Worm (Caenorhabditis elegans) whole organism, L2 larva: ENCODE data around the gene puf-8.
A peak's percentile ranks its signal among the peaks of the same experiment; 100 is the strongest.

ENCODE experiments used
- C34F6.9 ChIP-seq: fragments of 150-350 bp; optimal IDR thresholded peaks from 2 replicates; lab custom pipeline; 2014; ENCODE audit warnings: missing biosample characterization, missing genetic modification characterization
- F13H6.1 ChIP-seq: sonication (generic microtip); optimal IDR thresholded peaks from 2 replicates; lab custom pipeline; 2016; ENCODE audit warnings: missing genetic modification characterization, missing compliant biosample characterization
- R02D3.7 ChIP-seq: fragments of 150-350 bp; optimal IDR thresholded peaks from 2 replicates; lab custom pipeline; 2014; ENCODE audit warnings: missing biosample characterization, missing genetic modification characterization
- Y55F3AM.14 ChIP-seq: fragments of 200-800 bp; sonication (Bioruptor generic); optimal IDR thresholded peaks from 2 replicates; lab custom pipeline; 2018; ENCODE audit warnings: mild to moderate bottlenecking, missing genetic modification characterization, missing compliant biosample characterization
- ZK546.5 ChIP-seq: sonication (generic microtip); optimal IDR thresholded peaks from 2 replicates; lab custom pipeline; 2017; ENCODE audit warnings: missing biosample characterization, missing genetic modification characterization
- aly-2 ChIP-seq: fragments of 150-350 bp; optimal IDR thresholded peaks from 2 replicates; lab custom pipeline; 2014; ENCODE audit warnings: missing biosample characterization, missing genetic modification characterization
- blmp-1 ChIP-seq: sonication (generic microtip); optimal IDR thresholded peaks from 2 replicates; lab custom pipeline; 2017; ENCODE audit warnings: missing genetic modification characterization, mild to moderate bottlenecking, missing compliant biosample characterization, antibody characterized with exemption, moderate library complexity; ENCODE audit not compliant: insufficient read depth
- ceh-82 ChIP-seq: fragments of 150-350 bp; optimal IDR thresholded peaks from 2 replicates; lab custom pipeline; 2014; ENCODE audit warnings: missing biosample characterization, missing genetic modification characterization
- crh-2 ChIP-seq: sonication (generic microtip); optimal IDR thresholded peaks from 2 replicates; lab custom pipeline; 2017; ENCODE audit warnings: missing biosample characterization, missing genetic modification characterization
- egl-27 ChIP-seq: sonication (generic microtip); optimal IDR thresholded peaks from 3 replicates; lab custom pipeline; 2017; ENCODE audit warnings: missing biosample characterization, missing genetic modification reagents, missing genetic modification characterization
- elt-3 ChIP-seq: sonication (generic microtip); optimal IDR thresholded peaks from 2 replicates; lab custom pipeline; 2017; ENCODE audit warnings: missing biosample characterization, missing genetic modification characterization
- fos-1 ChIP-seq: fragments of 150-350 bp; optimal IDR thresholded peaks from 2 replicates; lab custom pipeline; 2014; ENCODE audit warnings: missing biosample characterization, missing genetic modification characterization
- gmeb-1 ChIP-seq: fragments of 150-350 bp; optimal IDR thresholded peaks from 2 replicates; lab custom pipeline; 2014; ENCODE audit warnings: missing biosample characterization, missing genetic modification characterization
- lin-39 ChIP-seq: fragments of 150-350 bp; optimal IDR thresholded peaks from 2 replicates; lab custom pipeline; 2014; ENCODE audit warnings: missing biosample characterization, missing genetic modification reagents, missing genetic modification characterization
- lsy-2 ChIP-seq, 2 experiments: fragments of 150-350 bp in 1 of 2; sonication (generic microtip) in 1 of 2; optimal IDR thresholded peaks; 2 replicates each; lab custom pipeline; 2014 to 2017; ENCODE audit warnings: missing biosample characterization in 2 of 2, missing genetic modification characterization in 2 of 2
- mbf-1 ChIP-seq: sonication (generic microtip); optimal IDR thresholded peaks from 2 replicates; lab custom pipeline; 2017; ENCODE audit warnings: missing biosample characterization, missing genetic modification characterization
- mdl-1 ChIP-seq, 2 experiments: fragments of 150-350 bp in 1 of 2; sonication (generic microtip) in 1 of 2; optimal IDR thresholded peaks; 2 replicates each; lab custom pipeline; 2017; ENCODE audit warnings: missing biosample characterization in 2 of 2, missing genetic modification characterization in 2 of 2
- nhr-11 ChIP-seq: fragments of 150-350 bp; optimal IDR thresholded peaks from 2 replicates; lab custom pipeline; 2014; ENCODE audit warnings: missing biosample characterization, missing genetic modification characterization
- nhr-129 ChIP-seq: fragments of 150-350 bp; optimal IDR thresholded peaks from 2 replicates; lab custom pipeline; 2014; ENCODE audit warnings: missing biosample characterization, missing genetic modification characterization
- nhr-21 ChIP-seq: fragments of 150-350 bp; optimal IDR thresholded peaks from 2 replicates; lab custom pipeline; 2014; ENCODE audit warnings: missing biosample characterization, missing genetic modification characterization
- nhr-23 ChIP-seq: fragments of 150-350 bp; optimal IDR thresholded peaks from 2 replicates; lab custom pipeline; 2014; ENCODE audit warnings: missing biosample characterization, missing genetic modification reagents, missing genetic modification characterization
- nhr-25 ChIP-seq: fragments of 150-350 bp; sonication (generic microtip); optimal IDR thresholded peaks from 3 replicates; lab custom pipeline; 2014; ENCODE audit warnings: missing biosample characterization, missing genetic modification characterization
- nhr-6 ChIP-seq: fragments of 150-350 bp; optimal IDR thresholded peaks from 2 replicates; lab custom pipeline; 2014; ENCODE audit warnings: missing biosample characterization, missing genetic modification characterization
- peb-1 ChIP-seq: fragments of 150-350 bp; optimal IDR thresholded peaks from 2 replicates; lab custom pipeline; 2014; ENCODE audit warnings: missing biosample characterization, missing genetic modification characterization
- sem-4 ChIP-seq: fragments of 150-350 bp; optimal IDR thresholded peaks from 2 replicates; lab custom pipeline; 2014; ENCODE audit warnings: missing biosample characterization, missing genetic modification reagents, missing genetic modification characterization
- skn-1 ChIP-seq: sonication (generic microtip); optimal IDR thresholded peaks from 2 replicates; lab custom pipeline; 2017; ENCODE audit warnings: missing biosample characterization, missing genetic modification characterization
- sma-3 ChIP-seq: sonication (generic microtip); optimal IDR thresholded peaks from 2 replicates; lab custom pipeline; 2016; ENCODE audit warnings: missing genetic modification reagents, missing genetic modification characterization, missing compliant biosample characterization
- sma-9 ChIP-seq, 2 experiments: fragments of 150-350 bp in 1 of 2; sonication (generic microtip) in 1 of 2; optimal IDR thresholded peaks; 2 replicates each; lab custom pipeline; 2014 to 2016; ENCODE audit warnings: missing genetic modification characterization in 2 of 2, mild to moderate bottlenecking in 1 of 2, missing biosample characterization in 1 of 2, missing compliant biosample characterization in 1 of 2, missing genetic modification reagents in 1 of 2, moderate library complexity in 1 of 2
- snpc-4 ChIP-seq: fragments of 150-350 bp; optimal IDR thresholded peaks from 2 replicates; lab custom pipeline; 2014; ENCODE audit warnings: missing biosample characterization, missing genetic modification characterization
- unc-39 ChIP-seq: fragments of 150-350 bp; optimal IDR thresholded peaks from 2 replicates; lab custom pipeline; 2014; ENCODE audit warnings: missing biosample characterization, missing genetic modification characterization
- zag-1 ChIP-seq: fragments of 150-350 bp; optimal IDR thresholded peaks from 2 replicates; lab custom pipeline; 2014; ENCODE audit warnings: missing biosample characterization, missing genetic modification characterization
- ztf-11 ChIP-seq: sonication (generic microtip); optimal IDR thresholded peaks from 2 replicates; lab custom pipeline; 2017; ENCODE audit warnings: missing biosample characterization, missing genetic modification characterization
- ztf-4 ChIP-seq: fragments of 150-350 bp; optimal IDR thresholded peaks from 2 replicates; lab custom pipeline; 2014; ENCODE audit warnings: missing biosample characterization, missing genetic modification characterization

The puf-8 gene

DNA sequence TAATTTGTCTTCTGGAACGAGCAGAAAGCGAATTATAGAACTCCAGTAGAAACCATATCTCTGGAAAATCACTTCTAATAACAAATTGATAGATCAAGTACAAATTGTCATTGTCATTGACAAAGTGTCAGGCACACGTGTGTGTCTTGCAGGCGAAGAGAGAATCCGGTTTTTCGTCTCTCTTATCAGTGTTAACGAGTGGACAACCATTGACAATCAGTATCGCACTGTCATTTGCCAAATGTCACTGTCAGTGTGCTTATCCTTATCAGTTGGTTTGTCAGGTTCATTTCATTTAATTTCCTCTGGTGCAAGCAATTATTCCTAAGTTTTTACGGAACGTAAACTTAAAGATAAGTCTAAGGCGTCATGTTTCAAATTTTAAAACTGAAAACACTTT is 24.5 kb downstream of the puf-8 start:
- TF ChIP-seq unc-39 (tag; lab: Kevin White, UChicago), result no peak
- peak; percentile 51 for TF ChIP-seq nhr-21 (tag; lab: Kevin White, UChicago)
- peak; percentile 80 for TF ChIP-seq fos-1 (tag; lab: Kevin White, UChicago)
- no peak for TF ChIP-seq nhr-11 (tag; lab: Kevin White, UChicago)
- peak; percentile 57 for TF ChIP-seq sma-9 (GFP tag; optimal IDR thresholded peaks at IDR 0.05; lab: Kevin White, UChicago)
- no peak for TF ChIP-seq sma-9 (tag; optimal IDR thresholded peaks at IDR 0.05; lab: Kevin White, UChicago)
- TF ChIP-seq crh-2, result peak; percentile 63
- TF ChIP-seq, all 48 proteins: peak for 4

DNA sequence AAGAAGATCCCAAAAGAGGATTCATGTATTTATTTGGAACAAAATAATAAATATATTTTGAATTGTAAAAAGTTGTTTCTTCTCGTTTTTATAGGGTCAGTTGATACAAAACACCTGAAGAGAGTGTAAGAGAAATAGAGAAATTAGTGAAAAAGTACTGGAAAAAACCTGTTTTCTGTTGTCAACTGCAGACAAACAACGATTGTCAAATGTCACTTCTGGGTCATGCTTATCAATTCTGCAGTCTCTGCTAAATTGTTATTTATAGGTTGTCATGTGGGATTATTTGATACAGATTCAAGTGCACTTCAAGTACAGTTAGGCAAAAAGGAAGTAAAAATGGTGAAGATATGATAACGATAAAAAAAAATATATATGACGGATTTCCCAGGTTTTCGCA is 25.5 kb downstream of the puf-8 start:
- no peak for TF ChIP-seq snpc-4 (tag; lab: Kevin White, UChicago)
- TF ChIP-seq sma-9 (GFP tag; optimal IDR thresholded peaks at IDR 0.05; lab: Kevin White, UChicago), result peak; percentile 49
- no peak for TF ChIP-seq sma-9 (tag; optimal IDR thresholded peaks at IDR 0.05; lab: Kevin White, UChicago)
- TF ChIP-seq nhr-21 (tag; lab: Kevin White, UChicago), result peak; percentile 68
- TF ChIP-seq egl-27 (tag; lab: Kevin White, UChicago), result peak; percentile 8
- no peak for TF ChIP-seq ceh-82
- no peak for TF ChIP-seq aly-2 (tag; lab: Kevin White, UChicago)
- TF ChIP-seq nhr-6 (tag; lab: Kevin White, UChicago), result no peak
- peak; percentile 74 for TF ChIP-seq nhr-25
- TF ChIP-seq C34F6.9 (tag; lab: Kevin White, UChicago), result no peak
- peak; percentile 62 for TF ChIP-seq sma-3 (GFP tag; lab: Kevin White, UChicago)
- TF ChIP-seq R02D3.7 (tag; lab: Kevin White, UChicago), result no peak
- peak in 1 of 2 experiments; percentile 6 for TF ChIP-seq mdl-1 (tag; optimal IDR thresholded peaks at IDR 0.05; lab: Kevin White, UChicago)
- no peak for TF ChIP-seq F13H6.1 (tag; lab: Kevin White, UChicago)
- TF ChIP-seq ztf-4 (tag; lab: Kevin White, UChicago), result no peak
- TF ChIP-seq blmp-1 (tag; lab: Kevin White, UChicago), result peak; percentile 3
- no peak for TF ChIP-seq nhr-129 (tag; lab: Kevin White, UChicago)
- TF ChIP-seq lin-39 (tag; lab: Kevin White, UChicago), result no peak
- no peak for TF ChIP-seq zag-1 (tag; lab: Kevin White, UChicago)
- peak; percentile 17 for TF ChIP-seq fos-1 (tag; lab: Kevin White, UChicago)
- TF ChIP-seq peb-1, result no peak
- TF ChIP-seq unc-39 (tag; lab: Kevin White, UChicago), result no peak
- no peak for TF ChIP-seq skn-1 (tag; lab: Kevin White, UChicago)

DNA sequence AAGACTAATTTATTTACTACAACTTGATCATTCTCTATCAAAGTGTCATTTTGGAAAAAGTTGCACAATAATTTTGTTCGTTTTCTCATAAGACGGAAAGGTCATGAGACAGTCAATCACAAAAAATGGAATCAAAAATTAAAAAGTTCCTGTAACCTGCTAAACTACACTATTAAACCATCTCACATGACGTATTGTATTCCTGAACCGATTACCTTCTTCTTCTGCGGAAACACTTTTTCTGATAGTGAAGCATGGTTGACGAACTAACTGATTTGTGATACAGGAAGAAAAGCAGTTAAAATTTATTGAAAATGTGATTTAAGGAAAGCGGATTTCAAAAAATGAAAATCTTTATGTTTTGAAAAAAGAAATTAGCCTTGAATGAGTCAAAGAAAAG is 28.3 kb downstream of the puf-8 start:
- TF ChIP-seq Y55F3AM.14 (GFP tag; lab: Kevin White, UChicago), result no peak
- TF ChIP-seq fos-1 (tag; lab: Kevin White, UChicago), result peak; percentile 22

DNA sequence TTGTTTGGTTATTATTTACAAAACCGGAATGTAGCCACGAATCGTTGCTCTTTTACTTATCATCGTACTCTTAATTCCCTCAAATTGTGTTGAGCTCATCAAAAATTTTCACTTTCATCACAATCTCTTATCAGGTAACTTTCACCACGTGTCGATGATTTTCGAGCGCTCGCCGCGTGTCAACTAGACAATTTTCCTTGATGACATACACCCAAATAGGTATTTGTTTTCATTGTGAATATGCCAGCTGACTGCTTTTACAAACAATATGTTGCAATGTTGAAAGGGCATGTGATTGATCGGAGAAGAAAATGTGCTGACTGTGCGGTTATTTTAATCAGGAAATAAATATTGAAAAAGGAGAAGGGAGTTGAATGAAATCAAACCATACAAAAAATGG is 33.4 kb downstream of the puf-8 start:
- TF ChIP-seq blmp-1 (tag; lab: Kevin White, UChicago) (peak; percentile 47), mdl-1 (tag; optimal IDR thresholded peaks at IDR 0.05; lab: Kevin White, UChicago) (peak in 1 of 2 experiments; percentile 37), mbf-1 (tag; lab: Kevin White, UChicago) (no peak), sma-3 (GFP tag; lab: Kevin White, UChicago) (peak; percentile 12), crh-2 (peak; percentile 74), sma-9 (GFP tag; optimal IDR thresholded peaks at IDR 0.05; lab: Kevin White, UChicago) (peak; percentile 79), sma-9 (tag; optimal IDR thresholded peaks at IDR 0.05; lab: Kevin White, UChicago) (no peak), lsy-2 (tag; optimal IDR thresholded peaks at IDR 0.05; lab: Kevin White, UChicago) (no peak), nhr-23 (tag; lab: Kevin White, UChicago) (no peak), sem-4 (tag; lab: Kevin White, UChicago) (no peak), gmeb-1 (tag; lab: Kevin White, UChicago) (peak; percentile 42), elt-3 (tag; lab: Kevin White, UChicago) (no peak), R02D3.7 (tag; lab: Kevin White, UChicago) (no peak), fos-1 (tag; lab: Kevin White, UChicago) (peak; percentile 62)

DNA sequence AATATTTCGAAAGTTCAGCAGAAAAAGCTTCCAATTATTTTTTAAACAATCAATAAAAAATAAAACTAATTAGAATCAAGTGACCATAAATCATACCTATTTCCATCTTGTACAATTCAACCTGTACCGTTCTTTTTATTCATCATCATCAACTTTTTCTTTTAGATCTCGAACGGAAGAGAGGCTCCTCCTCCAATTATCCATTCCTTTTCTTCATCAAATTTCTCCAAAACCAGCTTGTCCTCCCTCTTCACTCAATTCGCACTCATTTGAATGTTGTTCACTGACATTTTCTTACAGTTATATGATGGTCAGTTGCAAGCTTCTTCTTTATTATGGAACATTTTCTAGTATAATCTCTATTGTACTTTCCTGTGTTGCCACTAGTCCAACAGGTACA is 36.2 kb downstream of the puf-8 start, which contains the start of gene C30G12.4:
TSS of gene C30G12.4 (plus strand) at position 301 of the 400 bp plus-strand sequence.
- TF ChIP-seq F13H6.1 (tag; lab: Kevin White, UChicago) (no peak), egl-27 (tag; lab: Kevin White, UChicago) (no peak), nhr-23 (tag; lab: Kevin White, UChicago) (no peak), gmeb-1 (tag; lab: Kevin White, UChicago) (no peak), nhr-129 (tag; lab: Kevin White, UChicago) (no peak), snpc-4 (tag; lab: Kevin White, UChicago) (no peak), ztf-11 (tag; lab: Kevin White, UChicago) (no peak), ZK546.5 (tag; lab: Kevin White, UChicago) (no peak), ztf-4 (tag; lab: Kevin White, UChicago) (no peak), mbf-1 (tag; lab: Kevin White, UChicago) (no peak), crh-2 (no peak), C34F6.9 (tag; lab: Kevin White, UChicago) (no peak), zag-1 (tag; lab: Kevin White, UChicago) (no peak), blmp-1 (tag; lab: Kevin White, UChicago) (no peak)
